Fruit fly (Drosophila melanogaster) Kc167 (cell line): ENCODE data around the gene CG42512.

ENCODE experiments used
- Myc ChIP-seq: fragments of >200 bp; optimal IDR thresholded peaks from 2 replicates; lab custom pipeline; 2017; ENCODE audit warnings: missing external identifiers
- Sin3A ChIP-seq: fragments of >200 bp; optimal IDR thresholded peaks from 2 replicates; lab custom pipeline; 2018; ENCODE audit warnings: missing external identifiers
- h ChIP-seq: fragments of >200 bp; optimal IDR thresholded peaks from 3 replicates; lab custom pipeline; 2018; ENCODE audit warnings: missing external identifiers
- insv ChIP-seq: fragments of >200 bp; optimal IDR thresholded peaks from 3 replicates; lab custom pipeline; 2018; ENCODE audit warnings: missing external identifiers
- psq ChIP-seq: fragments of >200 bp; optimal IDR thresholded peaks from 2 replicates; lab custom pipeline; 2017; ENCODE audit warnings: missing external identifiers
- ttk ChIP-seq: sonication (Bioruptor generic); optimal IDR thresholded peaks from 2 replicates; lab custom pipeline; 2017; ENCODE audit warnings: missing external identifiers

DNA sequence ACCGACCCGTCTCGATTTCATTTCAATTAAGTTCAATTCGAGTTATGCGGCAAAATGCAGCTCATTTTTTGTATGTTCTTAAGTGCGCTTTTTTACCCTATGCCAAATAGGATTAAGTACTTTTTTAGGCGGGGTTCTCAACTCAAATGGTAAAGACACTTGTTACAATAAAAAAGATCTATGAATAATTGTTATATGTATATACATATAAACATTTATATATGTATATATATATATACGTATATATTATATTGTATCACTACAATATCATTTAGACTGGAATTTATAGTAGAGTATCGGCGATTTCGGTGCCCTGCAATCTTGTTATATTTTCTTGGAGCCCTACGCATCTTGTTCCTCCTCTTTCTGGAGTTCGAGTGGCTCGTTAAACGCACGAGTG, 38.8 kb downstream of the CG42512 start:
- no peak for TF ChIP-seq h
- TF ChIP-seq ttk (lab: Kevin White, UChicago): no peak
- no peak for TF ChIP-seq Myc (lab: Kevin White, UChicago)
- no peak for TF ChIP-seq insv
- TF ChIP-seq psq (lab: Kevin White, UChicago): no peak
- TF ChIP-seq Sin3A: no peak
